Fruit fly (Drosophila melanogaster) whole organism: ENCODE results near the gene scpr-B.

Experiments used
- CG8478 ChIP-seq: fragments of >200 bp; optimal IDR thresholded peaks from 2 replicates; lab custom pipeline; 2018; ENCODE audit warnings: inconsistent platforms
- Dll ChIP-seq: fragments of >200 bp; optimal IDR thresholded peaks from 2 replicates; lab custom pipeline; 2017
- EcR ChIP-seq, 2 experiments: fragments of >200 bp; optimal IDR thresholded peaks; 2 replicates each; lab custom pipeline; 2017; ENCODE audit warnings: missing biosample characterization in 2 of 2, missing genetic modification characterization in 2 of 2, missing genetic modification reagents in 2 of 2
- pan ChIP-seq: fragments of >200 bp; optimal IDR thresholded peaks from 2 replicates; lab custom pipeline; 2017
- psq ChIP-seq: fragments of >200 bp; optimal IDR thresholded peaks from 2 replicates; lab custom pipeline; 2017
- usp ChIP-seq: fragments of >200 bp; optimal IDR thresholded peaks from 2 replicates; lab custom pipeline; 2017; ENCODE audit warnings: missing biosample characterization, missing genetic modification characterization, mixed read lengths

- TF ChIP-seq psq (lab: Kevin White, UChicago) (no peak), pan (lab: Kevin White, UChicago) (no peak), usp (GFP tag; lab: Kevin White, UChicago) (no peak), Dll (lab: Kevin White, UChicago) (no peak), CG8478 (lab: Kevin White, UChicago) (no peak), EcR (GFP tag; optimal IDR thresholded peaks at IDR 0.05; lab: Kevin White, UChicago) (no peak)
Observed at dm6 chr3R:11221437-11222230, 19.2 kb downstream of the scpr-B start, which contains the start of the genes CG6693 and RpL3.
